Fruit fly (Drosophila melanogaster) whole organism, embryonic: ENCODE data around the gene CG34163.

Experiments
- Atf6 ChIP-seq: fragments of 200-800 bp; sonication (Bioruptor generic); IDR thresholded peaks from 2 replicates; pipeline ENCODE4 v1.3.6; 2022; ENCODE audit warnings: missing biosample characterization, missing genetic modification characterization
- BEAF-32 ChIP-seq: fragments of 200-800 bp; sonication (Bioruptor generic); optimal IDR thresholded peaks from 3 replicates; lab custom pipeline; 2017; ENCODE audit warnings: missing biosample characterization, missing genetic modification characterization, mild to moderate bottlenecking, moderate library complexity, missing genetic modification reagents
- CG10267 ChIP-seq: fragments of 200-800 bp; sonication (Bioruptor generic); optimal IDR thresholded peaks from 2 replicates; lab custom pipeline; 2018; ENCODE audit warnings: missing biosample characterization, mild to moderate bottlenecking, missing genetic modification characterization, moderate library complexity
- CG10543 ChIP-seq: fragments of 200-800 bp; sonication (Bioruptor generic); optimal IDR thresholded peaks from 3 replicates; lab custom pipeline; 2017; ENCODE audit warnings: missing biosample characterization, mild to moderate bottlenecking, missing genetic modification characterization, moderate library complexity
- CG10959 ChIP-seq: fragments of 200-800 bp; sonication (Bioruptor generic); IDR thresholded peaks from 2 replicates; pipeline ENCODE4 v1.3.6; 2022; ENCODE audit warnings: missing biosample characterization, missing genetic modification characterization
- CG11695 ChIP-seq: fragments of 200-800 bp; sonication (Bioruptor generic); IDR thresholded peaks from 3 replicates; pipeline ENCODE4 v1.3.6; 2022; ENCODE audit warnings: missing biosample characterization, missing genetic modification characterization
- CG1233 ChIP-seq: fragments of 200-800 bp; sonication (Bioruptor generic); optimal IDR thresholded peaks from 4 replicates; lab custom pipeline; 2018; ENCODE audit warnings: missing biosample characterization, mild to moderate bottlenecking, missing genetic modification characterization
- CG12744 ChIP-seq: fragments of 200-800 bp; sonication (Bioruptor generic); optimal IDR thresholded peaks from 2 replicates; lab custom pipeline; 2016; ENCODE audit warnings: missing biosample characterization, missing genetic modification characterization
- CG13624 ChIP-seq: fragments of 200-800 bp; sonication (Bioruptor generic); optimal IDR thresholded peaks from 2 replicates; lab custom pipeline; 2016; ENCODE audit warnings: missing biosample characterization, missing genetic modification characterization
- CG14710 ChIP-seq: fragments of 200-800 bp; sonication (Bioruptor generic); optimal IDR thresholded peaks from 3 replicates; lab custom pipeline; 2019; ENCODE audit warnings: missing biosample characterization, mild to moderate bottlenecking, missing genetic modification characterization, moderate library complexity
- CG17829 ChIP-seq: fragments of 200-800 bp; optimal IDR thresholded peaks from 2 replicates; lab custom pipeline; 2019; ENCODE audit warnings: missing biosample characterization, mild to moderate bottlenecking, missing genetic modification characterization, moderate library complexity
- CG18011 ChIP-seq: fragments of 200-800 bp; sonication (Bioruptor generic); optimal IDR thresholded peaks from 2 replicates; lab custom pipeline; 2017; ENCODE audit warnings: missing biosample characterization, missing genetic modification characterization, mild to moderate bottlenecking, moderate library complexity, missing genotype
- CG30403 ChIP-seq: fragments of 200-800 bp; sonication (Bioruptor generic); optimal IDR thresholded peaks from 3 replicates; lab custom pipeline; 2016; ENCODE audit warnings: missing biosample characterization, missing genetic modification characterization
- CG33213 ChIP-seq: fragments of 200-800 bp; sonication (Bioruptor generic); optimal IDR thresholded peaks from 3 replicates; lab custom pipeline; 2016; ENCODE audit warnings: missing biosample characterization, missing genetic modification characterization
- CG34422 ChIP-seq: fragments of 200-800 bp; sonication (Bioruptor generic); IDR thresholded peaks from 3 replicates; pipeline ENCODE4 v1.3.6; 2022; ENCODE audit warnings: missing biosample characterization, missing genetic modification characterization
- CG4360 ChIP-seq: fragments of 200-800 bp; sonication (Bioruptor generic); IDR thresholded peaks from 2 replicates; pipeline ENCODE4 v1.3.6; 2022; ENCODE audit warnings: missing biosample characterization, missing genetic modification characterization
- CG6765 ChIP-seq: fragments of 200-800 bp; sonication (Bioruptor generic); optimal IDR thresholded peaks from 3 replicates; lab custom pipeline; 2017; ENCODE audit warnings: missing biosample characterization, mild to moderate bottlenecking, missing genetic modification characterization
- CG6791 ChIP-seq: fragments of 200-800 bp; sonication (Bioruptor generic); IDR thresholded peaks from 3 replicates; pipeline ENCODE4 v1.3.6; 2022; ENCODE audit warnings: missing biosample characterization, missing genetic modification characterization; ENCODE audit not compliant: partially characterized antibody
- CG6813 ChIP-seq: fragments of 200-800 bp; sonication (Bioruptor generic); optimal IDR thresholded peaks from 2 replicates; lab custom pipeline; 2017; ENCODE audit warnings: missing biosample characterization, missing genetic modification characterization, mild to moderate bottlenecking, moderate library complexity, missing genetic modification reagents
- CG9609 ChIP-seq: fragments of 200-800 bp; sonication (Bioruptor generic); optimal IDR thresholded peaks from 3 replicates; lab custom pipeline; 2016; ENCODE audit warnings: missing biosample characterization, missing genetic modification characterization
- CTCF ChIP-seq: fragments of 200-800 bp; sonication (Bioruptor generic); optimal IDR thresholded peaks from 2 replicates; lab custom pipeline; 2017; ENCODE audit warnings: missing biosample characterization, mild to moderate bottlenecking, missing genetic modification characterization, moderate library complexity
- D19B ChIP-seq: fragments of 200-800 bp; sonication (Bioruptor generic); optimal IDR thresholded peaks from 2 replicates; lab custom pipeline; 2017; ENCODE audit warnings: missing biosample characterization, mild to moderate bottlenecking, missing genetic modification characterization
- Doc3 ChIP-seq: fragments of 200-800 bp; sonication (Bioruptor generic); IDR thresholded peaks from 3 replicates; pipeline ENCODE4 v1.3.6; 2022; ENCODE audit warnings: missing biosample characterization, missing genetic modification characterization; ENCODE audit not compliant: partially characterized antibody
- Fer1 ChIP-seq: fragments of 200-800 bp; sonication (Bioruptor generic); optimal IDR thresholded peaks from 2 replicates; lab custom pipeline; 2017; ENCODE audit warnings: missing biosample characterization, mild to moderate bottlenecking, missing genetic modification characterization
- HmgZ ChIP-seq: fragments of 200-800 bp; sonication (Bioruptor generic); optimal IDR thresholded peaks from 2 replicates; lab custom pipeline; 2018; ENCODE audit warnings: missing biosample characterization, mild to moderate bottlenecking, missing genetic modification characterization
- Hr78 ChIP-seq, 2 experiments: fragments of 200-800 bp in 1 of 2; fragments of >200 bp in 1 of 2; sonication (Bioruptor generic) in 1 of 2; optimal IDR thresholded peaks; 2 replicates each; lab custom pipeline; 2017 to 2019; ENCODE audit warnings: missing biosample characterization in 2 of 2, missing genetic modification characterization in 2 of 2, mild to moderate bottlenecking in 1 of 2, moderate library complexity in 1 of 2
- Kr ChIP-seq: fragments of 200-800 bp; sonication (Bioruptor generic); optimal IDR thresholded peaks from 2 replicates; lab custom pipeline; 2017; ENCODE audit warnings: missing biosample characterization, mild to moderate bottlenecking, missing genetic modification characterization
- Med ChIP-seq: fragments of 200-800 bp; sonication (Bioruptor generic); peaks from one replicate; lab custom pipeline; 2016; ENCODE audit warnings: missing biosample characterization, missing genetic modification characterization, mild to moderate bottlenecking, inconsistent platforms, moderate library complexity
- Meics ChIP-seq: fragments of 200-800 bp; sonication (Bioruptor generic); optimal IDR thresholded peaks from 2 replicates; lab custom pipeline; 2017; ENCODE audit warnings: missing biosample characterization, mild to moderate bottlenecking, missing genetic modification characterization
- Nf-YB ChIP-seq: fragments of 200-800 bp; sonication (Bioruptor generic); optimal IDR thresholded peaks from 3 replicates; lab custom pipeline; 2019; ENCODE audit warnings: missing biosample characterization, mild to moderate bottlenecking, missing genetic modification characterization, moderate library complexity
- Oli ChIP-seq: fragments of 200-800 bp; sonication (Bioruptor generic); optimal IDR thresholded peaks from 2 replicates; lab custom pipeline; 2018; ENCODE audit warnings: missing biosample characterization, mild to moderate bottlenecking, missing genetic modification characterization, moderate library complexity
- Ravus ChIP-seq: fragments of 200-800 bp; sonication (Bioruptor generic); IDR thresholded peaks from 2 replicates; pipeline ENCODE4 v1.3.6; 2022; ENCODE audit warnings: missing biosample characterization, missing genetic modification characterization
- Rfx ChIP-seq: fragments of 200-800 bp; sonication (Bioruptor generic); IDR thresholded peaks from 2 replicates; pipeline ENCODE4 v1.3.6; 2022; ENCODE audit warnings: missing biosample characterization, missing genetic modification characterization
- Rx ChIP-seq: fragments of 200-800 bp; sonication (Bioruptor generic); IDR thresholded peaks from 2 replicates; pipeline ENCODE4 v1.3.6; 2022; ENCODE audit warnings: missing biosample characterization, missing genetic modification characterization
- Sry-δ ChIP-seq: fragments of 200-800 bp; sonication (Bioruptor generic); optimal IDR thresholded peaks from 2 replicates; lab custom pipeline; 2016; ENCODE audit warnings: missing biosample characterization, missing genetic modification characterization
- YL-1 ChIP-seq: fragments of 200-800 bp; sonication (Bioruptor generic); optimal IDR thresholded peaks from 3 replicates; lab custom pipeline; 2017; ENCODE audit warnings: missing biosample characterization, mild to moderate bottlenecking, missing genetic modification characterization
- amos ChIP-seq: fragments of 200-800 bp; sonication (Bioruptor generic); IDR thresholded peaks from 2 replicates; pipeline ENCODE4 v1.3.6; 2022; ENCODE audit warnings: missing biosample characterization, missing genetic modification characterization; ENCODE audit not compliant: partially characterized antibody
- bbx ChIP-seq: fragments of 200-800 bp; sonication (Bioruptor generic); IDR thresholded peaks from 2 replicates; pipeline ENCODE4 v1.3.6; 2022; ENCODE audit warnings: missing biosample characterization, missing genetic modification characterization; ENCODE audit not compliant: partially characterized antibody
- croc ChIP-seq: fragments of 200-800 bp; sonication (Bioruptor generic); conservative IDR thresholded peaks from 3 replicates; pipeline ENCODE4 v1.3.6; 2022; ENCODE audit warnings: missing biosample characterization, missing genetic modification characterization
- crp ChIP-seq, 2 experiments: fragments of 200-800 bp; sonication (Bioruptor generic); optimal IDR thresholded peaks; 2 replicates in 1 of 2; 3 replicates in 1 of 2; lab custom pipeline; 2017; ENCODE audit warnings: missing biosample characterization in 2 of 2, missing genetic modification characterization in 2 of 2, mild to moderate bottlenecking in 1 of 2, moderate library complexity in 1 of 2
- da ChIP-seq: fragments of 200-800 bp; sonication (Bioruptor generic); optimal IDR thresholded peaks from 2 replicates; lab custom pipeline; 2016; ENCODE audit warnings: missing biosample characterization, missing genetic modification characterization
- dan ChIP-seq: fragments of 200-800 bp; sonication (Bioruptor generic); IDR thresholded peaks from 2 replicates; pipeline ENCODE4 v1.3.6; 2022; ENCODE audit warnings: missing biosample characterization, missing genetic modification characterization
- dmrt99B ChIP-seq: fragments of 200-800 bp; sonication (Bioruptor generic); optimal IDR thresholded peaks from 2 replicates; lab custom pipeline; 2018; ENCODE audit warnings: missing biosample characterization, mild to moderate bottlenecking, missing genetic modification characterization, moderate library complexity
- ems ChIP-seq: fragments of 200-800 bp; sonication (Bioruptor generic); optimal IDR thresholded peaks from 3 replicates; lab custom pipeline; 2016; ENCODE audit warnings: missing biosample characterization, missing genetic modification characterization
- eve ChIP-seq, 2 experiments: fragments of >200 bp; optimal IDR thresholded peaks; 2 replicates each; lab custom pipeline; 2017; ENCODE audit warnings: missing biosample characterization in 2 of 2, missing genetic modification characterization in 2 of 2
- jigr1 ChIP-seq: fragments of 200-800 bp; sonication (Bioruptor generic); IDR thresholded peaks from 3 replicates; pipeline ENCODE4 v1.3.6; 2022; ENCODE audit warnings: missing biosample characterization, missing genetic modification characterization
- kay ChIP-seq: fragments of 200-800 bp; sonication (Bioruptor generic); optimal IDR thresholded peaks from 2 replicates; lab custom pipeline; 2016; ENCODE audit warnings: missing biosample characterization, missing genetic modification characterization
- onecut ChIP-seq: fragments of 200-800 bp; sonication (Bioruptor generic); IDR thresholded peaks from 2 replicates; pipeline ENCODE4 v1.3.6; 2022; ENCODE audit warnings: missing biosample characterization, missing genetic modification characterization
- pzg ChIP-seq: fragments of 200-800 bp; sonication (Bioruptor generic); optimal IDR thresholded peaks from 3 replicates; lab custom pipeline; 2018; ENCODE audit warnings: missing biosample characterization, mild to moderate bottlenecking, missing genetic modification characterization, moderate library complexity
- sug ChIP-seq: fragments of 200-800 bp; optimal IDR thresholded peaks from 2 replicates; lab custom pipeline; 2019; ENCODE audit warnings: missing biosample characterization, mild to moderate bottlenecking, missing genetic modification characterization, moderate library complexity
- tio ChIP-seq: fragments of 200-800 bp; sonication (Bioruptor generic); optimal IDR thresholded peaks from 2 replicates; lab custom pipeline; 2017; ENCODE audit warnings: missing biosample characterization, missing genetic modification characterization, inconsistent platforms

The CG34163 gene

dm6 chr2L:12038177-12038581 is 50.1 kb downstream of the CG34163 start, which contains the start of gene Tom70 (continued):
- TF ChIP-seq crp (GFP tag; optimal IDR thresholded peaks at IDR 0.05; lab: Kevin White, UChicago) = peak in 1 of 2 experiments; percentile 67
- TF ChIP-seq Fer1 = peak; percentile 21
- no peak for TF ChIP-seq CG12744 (GFP tag; lab: Kevin White, UChicago)
- peak; percentile 68 for TF ChIP-seq bbx (GFP tag; lab: Robert Waterston, UW)
- peak; percentile 44; the same call in 1 of the 3 replicates for TF ChIP-seq Doc3
- TF ChIP-seq CG6791 = no peak
- TF ChIP-seq CG33213 = no peak
- peak; percentile 16 for TF ChIP-seq CG13624 (GFP tag; lab: Kevin White, UChicago)
- no peak for TF ChIP-seq Ravus (GFP tag; lab: Robert Waterston, UW)
- TF ChIP-seq eve (GFP tag; optimal IDR thresholded peaks at IDR 0.05; lab: Kevin White, UChicago) = no peak
- TF ChIP-seq YL-1 (GFP tag; lab: Kevin White, UChicago) = peak; percentile 72
- TF ChIP-seq CG10959 = no peak
- no peak for TF ChIP-seq CG18011 (GFP tag; lab: Kevin White, UChicago)
- no peak for TF ChIP-seq CG1233 (GFP tag; lab: Kevin White, UChicago)
- TF ChIP-seq CTCF (GFP tag; lab: Kevin White, UChicago) = no peak
- TF ChIP-seq jigr1 = no peak
- no peak for TF ChIP-seq Meics (GFP tag; lab: Kevin White, UChicago)
- no peak for TF ChIP-seq CG6813 (GFP tag; lab: Kevin White, UChicago)
- no peak for TF ChIP-seq Atf6 (GFP tag; lab: Robert Waterston, UW)
- TF ChIP-seq CG34422 = peak; percentile 75; the same call in 1 of the 3 replicates
- no peak for TF ChIP-seq Rx
- TF ChIP-seq croc (GFP tag; lab: Robert Waterston, UW) = no peak
- no peak for TF ChIP-seq CG17829 (tag; lab: Kevin White, UChicago)
- no peak for TF ChIP-seq dmrt99B (tag; lab: Kevin White, UChicago)
- no peak for TF ChIP-seq D19B (GFP tag; lab: Kevin White, UChicago)
- TF ChIP-seq Nf-YB (GFP tag; lab: Kevin White, UChicago) = no peak
- no peak for TF ChIP-seq Hr78 (GFP tag; optimal IDR thresholded peaks at IDR 0.05; lab: Kevin White, UChicago)
- TF ChIP-seq sug (tag; lab: Kevin White, UChicago) = peak; percentile 88
- peak; percentile 19 for TF ChIP-seq HmgZ (tag; lab: Kevin White, UChicago)
- no peak for TF ChIP-seq Kr
- peak; percentile 87 for TF ChIP-seq onecut
- TF ChIP-seq Oli = no peak
- no peak for TF ChIP-seq CG11695 (GFP tag; lab: Robert Waterston, UW)
- TF ChIP-seq CG14710 (tag; lab: Kevin White, UChicago) = peak; percentile 16
- no peak for TF ChIP-seq Rfx (GFP tag; lab: Robert Waterston, UW)
- no peak for TF ChIP-seq CG10267 (tag; lab: Kevin White, UChicago)
- no peak for TF ChIP-seq CG9609 (GFP tag; lab: Kevin White, UChicago)
- no peak for TF ChIP-seq ems
- no peak for TF ChIP-seq CG30403
- TF ChIP-seq amos (GFP tag; lab: Robert Waterston, UW) = peak; percentile 54; the same call in 1 of the 2 replicates
- no peak for TF ChIP-seq dan (GFP tag; lab: Robert Waterston, UW)
- TF ChIP-seq Sry-δ = peak; percentile 58
- peak; percentile 63 for TF ChIP-seq pzg (GFP tag; lab: Kevin White, UChicago)
- no peak for TF ChIP-seq CG10543 (GFP tag; lab: Kevin White, UChicago)
- TF ChIP-seq kay (GFP tag; lab: Kevin White, UChicago) = no peak
- no peak for TF ChIP-seq tio (GFP tag; lab: Kevin White, UChicago)
- peak; percentile 25 for TF ChIP-seq Med
- TF ChIP-seq BEAF-32 (GFP tag; lab: Kevin White, UChicago) = peak; percentile 66
- no peak for TF ChIP-seq CG6765 (GFP tag; lab: Kevin White, UChicago)
- TF ChIP-seq CG4360 (GFP tag; lab: Robert Waterston, UW) = no peak
- TF ChIP-seq da (GFP tag; lab: Kevin White, UChicago) = no peak
